Worm (Caenorhabditis elegans) whole organism, L2 larva: ENCODE measurements around the gene srsx-9.

Source experiments
- C34F6.9 ChIP-seq: fragments of 150-350 bp; optimal IDR thresholded peaks from 2 replicates; lab custom pipeline; 2014; ENCODE audit warnings: missing biosample characterization, missing genetic modification characterization
- F13H6.1 ChIP-seq: sonication (generic microtip); optimal IDR thresholded peaks from 2 replicates; lab custom pipeline; 2016; ENCODE audit warnings: missing genetic modification characterization, missing compliant biosample characterization
- R02D3.7 ChIP-seq: fragments of 150-350 bp; optimal IDR thresholded peaks from 2 replicates; lab custom pipeline; 2014; ENCODE audit warnings: missing biosample characterization, missing genetic modification characterization
- Y55F3AM.14 ChIP-seq: fragments of 200-800 bp; sonication (Bioruptor generic); optimal IDR thresholded peaks from 2 replicates; lab custom pipeline; 2018; ENCODE audit warnings: mild to moderate bottlenecking, missing genetic modification characterization, missing compliant biosample characterization
- ZK546.5 ChIP-seq: sonication (generic microtip); optimal IDR thresholded peaks from 2 replicates; lab custom pipeline; 2017; ENCODE audit warnings: missing biosample characterization, missing genetic modification characterization
- alr-1 ChIP-seq: fragments of 150-350 bp; optimal IDR thresholded peaks from 2 replicates; lab custom pipeline; 2014; ENCODE audit warnings: missing biosample characterization, missing genetic modification characterization
- aly-2 ChIP-seq: fragments of 150-350 bp; optimal IDR thresholded peaks from 2 replicates; lab custom pipeline; 2014; ENCODE audit warnings: missing biosample characterization, missing genetic modification characterization
- ama-1 ChIP-seq: fragments of 150-350 bp; optimal IDR thresholded peaks from 2 replicates; lab custom pipeline; 2018; ENCODE audit warnings: inconsistent platforms
- blmp-1 ChIP-seq: sonication (generic microtip); optimal IDR thresholded peaks from 2 replicates; lab custom pipeline; 2017; ENCODE audit warnings: missing genetic modification characterization, mild to moderate bottlenecking, missing compliant biosample characterization, antibody characterized with exemption, moderate library complexity; ENCODE audit not compliant: insufficient read depth
- ceh-16 ChIP-seq: fragments of 150-350 bp; optimal IDR thresholded peaks from 2 replicates; lab custom pipeline; 2014; ENCODE audit warnings: missing biosample characterization, missing genetic modification characterization
- ceh-82 ChIP-seq: fragments of 150-350 bp; optimal IDR thresholded peaks from 2 replicates; lab custom pipeline; 2014; ENCODE audit warnings: missing biosample characterization, missing genetic modification characterization
- dmd-4 ChIP-seq: sonication (generic microtip); optimal IDR thresholded peaks from 2 replicates; lab custom pipeline; 2017; ENCODE audit warnings: missing biosample characterization, missing genetic modification characterization
- elt-1 ChIP-seq: fragments of 150-350 bp; optimal IDR thresholded peaks from 2 replicates; lab custom pipeline; 2014; ENCODE audit warnings: missing biosample characterization, missing genetic modification characterization
- elt-3 ChIP-seq: sonication (generic microtip); optimal IDR thresholded peaks from 2 replicates; lab custom pipeline; 2017; ENCODE audit warnings: missing biosample characterization, missing genetic modification characterization
- fos-1 ChIP-seq: fragments of 150-350 bp; optimal IDR thresholded peaks from 2 replicates; lab custom pipeline; 2014; ENCODE audit warnings: missing biosample characterization, missing genetic modification characterization
- lin-11 ChIP-seq: fragments of 150-350 bp; sonication (generic microtip); optimal IDR thresholded peaks from 2 replicates; lab custom pipeline; 2014; ENCODE audit warnings: missing biosample characterization, missing genetic modification characterization, inconsistent platforms, mixed read lengths
- lin-13 ChIP-seq: fragments of 150-350 bp; optimal IDR thresholded peaks from 2 replicates; lab custom pipeline; 2014; ENCODE audit warnings: missing biosample characterization, missing genetic modification reagents, missing genetic modification characterization
- lin-39 ChIP-seq: fragments of 150-350 bp; optimal IDR thresholded peaks from 2 replicates; lab custom pipeline; 2014; ENCODE audit warnings: missing biosample characterization, missing genetic modification reagents, missing genetic modification characterization
- lsy-2 ChIP-seq, 2 experiments: fragments of 150-350 bp in 1 of 2; sonication (generic microtip) in 1 of 2; optimal IDR thresholded peaks; 2 replicates each; lab custom pipeline; 2014 to 2017; ENCODE audit warnings: missing biosample characterization in 2 of 2, missing genetic modification characterization in 2 of 2
- mab-5 ChIP-seq: fragments of 150-350 bp; optimal IDR thresholded peaks from 2 replicates; lab custom pipeline; 2014; ENCODE audit warnings: missing biosample characterization, missing genetic modification characterization
- mdl-1 ChIP-seq, 2 experiments: fragments of 150-350 bp in 1 of 2; sonication (generic microtip) in 1 of 2; optimal IDR thresholded peaks; 2 replicates each; lab custom pipeline; 2017; ENCODE audit warnings: missing biosample characterization in 2 of 2, missing genetic modification characterization in 2 of 2
- nhr-10 ChIP-seq: sonication (generic microtip); optimal IDR thresholded peaks from 2 replicates; lab custom pipeline; 2017; ENCODE audit warnings: missing biosample characterization, missing genetic modification characterization
- nhr-12 ChIP-seq: fragments of 150-350 bp; optimal IDR thresholded peaks from 2 replicates; lab custom pipeline; 2014; ENCODE audit warnings: missing biosample characterization, missing genetic modification characterization
- nhr-129 ChIP-seq: fragments of 150-350 bp; optimal IDR thresholded peaks from 2 replicates; lab custom pipeline; 2014; ENCODE audit warnings: missing biosample characterization, missing genetic modification characterization
- nhr-21 ChIP-seq: fragments of 150-350 bp; optimal IDR thresholded peaks from 2 replicates; lab custom pipeline; 2014; ENCODE audit warnings: missing biosample characterization, missing genetic modification characterization
- nhr-23 ChIP-seq: fragments of 150-350 bp; optimal IDR thresholded peaks from 2 replicates; lab custom pipeline; 2014; ENCODE audit warnings: missing biosample characterization, missing genetic modification reagents, missing genetic modification characterization
- nhr-237 ChIP-seq: fragments of 150-350 bp; optimal IDR thresholded peaks from 2 replicates; lab custom pipeline; 2014; ENCODE audit warnings: missing biosample characterization, missing genetic modification characterization
- nhr-25 ChIP-seq: fragments of 150-350 bp; sonication (generic microtip); optimal IDR thresholded peaks from 3 replicates; lab custom pipeline; 2014; ENCODE audit warnings: missing biosample characterization, missing genetic modification characterization
- nhr-6 ChIP-seq: fragments of 150-350 bp; optimal IDR thresholded peaks from 2 replicates; lab custom pipeline; 2014; ENCODE audit warnings: missing biosample characterization, missing genetic modification characterization
- nhr-77 ChIP-seq: fragments of 150-350 bp; optimal IDR thresholded peaks from 2 replicates; lab custom pipeline; 2014; ENCODE audit warnings: missing biosample characterization, missing genetic modification characterization
- peb-1 ChIP-seq: fragments of 150-350 bp; optimal IDR thresholded peaks from 2 replicates; lab custom pipeline; 2014; ENCODE audit warnings: missing biosample characterization, missing genetic modification characterization
- sem-4 ChIP-seq: fragments of 150-350 bp; optimal IDR thresholded peaks from 2 replicates; lab custom pipeline; 2014; ENCODE audit warnings: missing biosample characterization, missing genetic modification reagents, missing genetic modification characterization
- skn-1 ChIP-seq: sonication (generic microtip); optimal IDR thresholded peaks from 2 replicates; lab custom pipeline; 2017; ENCODE audit warnings: missing biosample characterization, missing genetic modification characterization
- sma-3 ChIP-seq: sonication (generic microtip); optimal IDR thresholded peaks from 2 replicates; lab custom pipeline; 2016; ENCODE audit warnings: missing genetic modification reagents, missing genetic modification characterization, missing compliant biosample characterization
- unc-39 ChIP-seq: fragments of 150-350 bp; optimal IDR thresholded peaks from 2 replicates; lab custom pipeline; 2014; ENCODE audit warnings: missing biosample characterization, missing genetic modification characterization
- unc-62 ChIP-seq: fragments of 150-350 bp; optimal IDR thresholded peaks from 2 replicates; lab custom pipeline; 2014; ENCODE audit warnings: missing biosample characterization, missing genetic modification reagents, missing genetic modification characterization
- zag-1 ChIP-seq: fragments of 150-350 bp; optimal IDR thresholded peaks from 2 replicates; lab custom pipeline; 2014; ENCODE audit warnings: missing biosample characterization, missing genetic modification characterization
- ztf-1 ChIP-seq: fragments of 200-800 bp; sonication (Bioruptor generic); conservative IDR thresholded peaks from 2 replicates; pipeline ENCODE4 v1.3.6; 2022; ENCODE audit warnings: missing genetic modification characterization, missing compliant biosample characterization
- ztf-11 ChIP-seq: sonication (generic microtip); optimal IDR thresholded peaks from 2 replicates; lab custom pipeline; 2017; ENCODE audit warnings: missing biosample characterization, missing genetic modification characterization
- ztf-4 ChIP-seq: fragments of 150-350 bp; optimal IDR thresholded peaks from 2 replicates; lab custom pipeline; 2014; ENCODE audit warnings: missing biosample characterization, missing genetic modification characterization

srsx-9 gene

DNA sequence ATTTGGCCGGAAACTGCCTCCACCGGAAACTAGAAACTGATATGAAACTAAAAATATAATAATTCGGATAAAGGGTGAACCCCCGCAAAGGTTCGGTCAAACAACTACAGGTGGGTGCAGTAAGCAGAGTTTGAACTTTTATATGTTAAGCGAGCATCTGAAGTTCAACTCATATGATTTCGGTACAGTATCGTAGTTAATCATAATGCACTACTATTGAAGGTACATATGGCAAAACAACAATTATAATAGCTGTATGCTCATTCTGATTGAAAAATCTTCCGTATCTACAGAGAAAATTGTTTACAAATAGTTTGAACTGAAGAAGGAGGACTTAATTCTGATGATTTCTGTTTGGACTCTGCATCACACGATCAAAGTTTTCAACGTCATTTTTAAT is 39.6 kb downstream of the srsx-9 start:
- no peak for TF ChIP-seq zag-1

ce11 chrV:4932814-4933213 is 40.0 kb downstream of the srsx-9 start, which contains the start of gene C02E7.10:
Gene C02E7.10 (minus strand): TSS chrV:4933045.
- no peak for TF ChIP-seq unc-62 (GFP tag; lab: Kevin White, UChicago)

- TF ChIP-seq ZK546.5: no peak
- no peak for TF ChIP-seq nhr-25 (tag; lab: Kevin White, UChicago)
- no peak for TF ChIP-seq aly-2
- no peak for TF ChIP-seq lin-13
- no peak for TF ChIP-seq ceh-82 (tag; lab: Kevin White, UChicago)
- TF ChIP-seq peb-1: no peak
- TF ChIP-seq nhr-6 (tag; lab: Kevin White, UChicago): no peak
- TF ChIP-seq nhr-129 (tag; lab: Kevin White, UChicago): no peak
- TF ChIP-seq Y55F3AM.14 (GFP tag; lab: Kevin White, UChicago): no peak
- no peak for TF ChIP-seq sem-4
- no peak for TF ChIP-seq fos-1 (tag; lab: Kevin White, UChicago)
- no peak for TF ChIP-seq nhr-77
- TF ChIP-seq ztf-11 (tag; lab: Kevin White, UChicago): no peak
Measured at ce11 chrV:4929842-4930241, 43.0 kb downstream of the srsx-9 start, which contains the start of gene str-205. Gene str-205 (minus strand): TSS chrV:4929942.

DNA sequence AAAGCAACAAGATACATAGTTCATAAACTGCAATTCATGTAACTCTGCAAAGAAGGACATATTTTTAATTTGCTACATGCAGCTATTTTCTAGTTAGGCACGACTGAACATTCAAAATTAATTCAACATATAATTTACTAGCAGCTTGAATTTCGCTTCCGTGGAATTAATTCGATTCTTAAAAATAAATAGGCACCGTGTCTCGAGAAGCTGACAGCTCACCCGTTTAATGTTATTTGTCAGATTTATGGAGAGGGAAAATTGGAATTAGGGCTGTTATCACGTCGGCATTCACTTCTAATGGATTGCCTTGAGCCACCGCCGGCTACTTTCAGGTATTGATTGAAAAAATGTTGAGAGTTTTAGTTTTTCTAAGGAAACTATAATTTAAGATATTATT is 46.5 kb downstream of the srsx-9 start, which contains the start of gene srh-21:
srh-21 (plus strand) TSS at position 301 of the 400 bp plus-strand sequence.
- no peak for TF ChIP-seq nhr-6 (tag; lab: Kevin White, UChicago)
- no peak for TF ChIP-seq nhr-12 (tag; lab: Kevin White, UChicago)
- no peak for TF ChIP-seq ama-1
- no peak for TF ChIP-seq nhr-21 (tag; lab: Kevin White, UChicago)
- TF ChIP-seq lsy-2 (tag; optimal IDR thresholded peaks at IDR 0.05; lab: Kevin White, UChicago): no peak
- TF ChIP-seq mdl-1 (tag; optimal IDR thresholded peaks at IDR 0.05; lab: Kevin White, UChicago): no peak
- TF ChIP-seq aly-2: no peak
- TF ChIP-seq nhr-10 (tag; lab: Kevin White, UChicago): no peak
- no peak for TF ChIP-seq R02D3.7
- TF ChIP-seq Y55F3AM.14 (GFP tag; lab: Kevin White, UChicago): no peak
- no peak for TF ChIP-seq dmd-4
- no peak for TF ChIP-seq F13H6.1 (tag; lab: Kevin White, UChicago)
- TF ChIP-seq sma-3: no peak
- no peak for TF ChIP-seq unc-62 (GFP tag; lab: Kevin White, UChicago)
- TF ChIP-seq unc-39 (tag; lab: Kevin White, UChicago): no peak
- no peak for TF ChIP-seq nhr-23 (tag; lab: Kevin White, UChicago)

DNA sequence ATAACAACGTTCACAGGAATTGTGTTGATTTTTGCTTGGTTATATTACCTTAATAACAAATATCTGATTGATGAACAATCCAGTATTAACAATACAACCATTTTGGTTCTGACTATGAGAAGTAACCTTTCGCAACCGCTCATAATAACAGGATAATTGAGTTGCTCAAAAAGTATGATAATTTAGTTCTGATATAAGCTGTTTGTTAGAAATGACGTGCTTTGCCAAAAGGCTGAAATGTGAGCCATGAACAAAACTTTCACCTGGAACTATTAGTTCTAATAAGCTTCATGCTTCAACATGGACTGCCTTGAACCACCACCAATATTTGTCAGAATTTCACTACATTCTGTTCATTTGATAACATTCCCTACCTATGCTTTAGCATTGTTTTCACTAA is 48.2 kb downstream of the srsx-9 start, which contains the start of gene srh-20:
srh-20 (plus strand) TSS at position 301 of the 400 bp plus-strand sequence.
- TF ChIP-seq mab-5 (no peak), sem-4 (no peak), peb-1 (no peak), dmd-4 (no peak), ceh-16 (tag; lab: Kevin White, UChicago) (no peak), ztf-1 (GFP tag; lab: Robert Waterston, UW) (no peak)

DNA sequence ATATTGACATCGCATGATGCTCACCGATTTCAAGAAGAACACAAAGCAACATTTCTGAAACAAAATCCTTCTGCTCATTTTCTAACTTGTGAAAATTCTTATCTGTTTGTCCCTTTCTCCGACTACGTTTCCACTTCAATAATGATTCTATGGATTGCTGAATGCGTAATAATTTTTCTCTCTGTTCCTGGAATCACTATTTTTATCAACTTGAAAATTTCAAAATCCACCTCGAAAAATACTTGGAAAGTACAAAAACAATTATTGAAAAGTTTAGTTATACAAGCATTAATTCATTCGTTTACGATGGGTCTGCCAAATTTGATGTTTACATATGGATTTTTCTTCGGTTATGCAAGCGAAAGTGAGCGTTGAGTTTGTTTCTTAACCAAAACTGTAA is 50.8 kb downstream of the srsx-9 start, which contains the start of gene srh-22:
srh-22 (plus strand) TSS at position 301 of the 400 bp plus-strand sequence.
- TF ChIP-seq alr-1: no peak
- TF ChIP-seq nhr-129 (tag; lab: Kevin White, UChicago): no peak
- TF ChIP-seq aly-2: no peak
- TF ChIP-seq elt-3 (tag; lab: Kevin White, UChicago): no peak
- no peak for TF ChIP-seq ztf-4 (tag; lab: Kevin White, UChicago)
- TF ChIP-seq blmp-1 (tag; lab: Kevin White, UChicago): no peak
- no peak for TF ChIP-seq elt-1 (tag; lab: Kevin White, UChicago)
- TF ChIP-seq mab-5: no peak
- TF ChIP-seq C34F6.9 (tag; lab: Kevin White, UChicago): no peak
- TF ChIP-seq nhr-237 (tag; lab: Kevin White, UChicago): no peak
- TF ChIP-seq lin-39 (tag; lab: Kevin White, UChicago): no peak
- no peak for TF ChIP-seq fos-1 (tag; lab: Kevin White, UChicago)
- TF ChIP-seq skn-1 (tag; lab: Kevin White, UChicago): no peak
- no peak for TF ChIP-seq nhr-12 (tag; lab: Kevin White, UChicago)
- TF ChIP-seq lin-11 (tag; lab: Kevin White, UChicago): no peak
- no peak for TF ChIP-seq lsy-2 (tag; optimal IDR thresholded peaks at IDR 0.05; lab: Kevin White, UChicago)
- TF ChIP-seq, all 48 proteins: peak for 0
